Fruit fly (Drosophila melanogaster): Measurements from ENCODE around the gene CG3610.

DNA sequence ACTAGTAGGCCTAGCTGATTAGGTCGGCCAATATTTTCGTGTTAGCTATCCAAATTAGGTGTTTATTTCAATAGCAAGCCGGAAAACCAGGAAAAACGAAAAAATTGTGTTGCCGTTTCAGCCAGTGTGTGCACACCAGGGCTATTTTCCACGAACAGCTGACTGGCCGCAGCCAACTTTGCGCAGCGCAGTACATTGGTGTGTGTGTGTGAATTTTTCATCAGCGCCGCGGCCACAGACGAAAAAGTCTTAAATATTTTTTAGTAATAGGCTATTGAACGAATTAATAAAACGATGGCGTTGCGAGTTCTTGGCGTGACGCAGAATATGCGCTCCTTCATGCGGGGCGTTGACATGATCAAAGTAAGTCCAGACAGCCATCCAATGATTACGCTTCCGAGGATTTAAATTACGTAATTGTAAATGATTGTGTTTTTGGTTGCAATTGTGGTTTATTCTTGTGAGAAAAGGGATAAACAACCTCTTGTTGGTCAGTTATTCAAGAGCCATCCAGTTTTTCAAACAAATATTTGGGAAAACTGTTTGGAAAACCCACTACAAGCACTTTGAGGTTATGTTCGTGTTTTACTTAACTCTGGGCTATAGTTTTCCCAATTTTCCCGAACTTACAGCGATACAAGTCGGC, 45.3 kb downstream of the CG3610 start, which contains the start of the genes CycC and UQCR-C1:
- TF ChIP-seq cas (GFP tag; IDR thresholded peaks at IDR 0.05) (no peak), sob (GFP tag; IDR thresholded peaks at IDR 0.05) (no peak), CG1602 (GFP tag; optimal IDR thresholded peaks at IDR 0.05) (no peak), CG11085 (GFP tag; IDR thresholded peaks at IDR 0.05) (no peak), CG7987 (GFP tag; optimal IDR thresholded peaks at IDR 0.05) (no peak)
